Fruit fly (Drosophila melanogaster): Measurements from ENCODE around the gene subdued.

- TF ChIP-seq CG8478 (optimal IDR thresholded peaks at IDR 0.05) (no peak), EcR (GFP tag; optimal IDR thresholded peaks at IDR 0.05) (no peak), usp (GFP tag; optimal IDR thresholded peaks at IDR 0.05) (no peak), pan (optimal IDR thresholded peaks at IDR 0.05) (no peak), psq (optimal IDR thresholded peaks at IDR 0.05) (no peak)
Measured at dm6 chr3R:19634649-19635048, 7.9 kb downstream of the subdued start, which contains the start of gene CG34138.
